Worm (Caenorhabditis elegans) whole organism, L4/young adult: ENCODE measurements around the gene nas-28.
A peak's percentile ranks its signal among the peaks of the same experiment; 100 is the strongest.

Source experiments
- W03F9.2 ChIP-seq: fragments of 150-350 bp; optimal IDR thresholded peaks from 2 replicates; lab custom pipeline; 2014; ENCODE audit warnings: missing biosample characterization, missing genetic modification characterization
- dao-5 ChIP-seq: sonication (generic microtip); optimal IDR thresholded peaks from 2 replicates; lab custom pipeline; 2016; ENCODE audit warnings: missing genotype, missing genetic modification characterization, moderate library complexity, missing compliant biosample characterization
- him-1 ChIP-seq: sonication (generic microtip); optimal IDR thresholded peaks from 2 replicates; lab custom pipeline; 2016; ENCODE audit warnings: missing genotype, missing genetic modification reagents, missing genetic modification characterization, missing compliant biosample characterization

DNA sequence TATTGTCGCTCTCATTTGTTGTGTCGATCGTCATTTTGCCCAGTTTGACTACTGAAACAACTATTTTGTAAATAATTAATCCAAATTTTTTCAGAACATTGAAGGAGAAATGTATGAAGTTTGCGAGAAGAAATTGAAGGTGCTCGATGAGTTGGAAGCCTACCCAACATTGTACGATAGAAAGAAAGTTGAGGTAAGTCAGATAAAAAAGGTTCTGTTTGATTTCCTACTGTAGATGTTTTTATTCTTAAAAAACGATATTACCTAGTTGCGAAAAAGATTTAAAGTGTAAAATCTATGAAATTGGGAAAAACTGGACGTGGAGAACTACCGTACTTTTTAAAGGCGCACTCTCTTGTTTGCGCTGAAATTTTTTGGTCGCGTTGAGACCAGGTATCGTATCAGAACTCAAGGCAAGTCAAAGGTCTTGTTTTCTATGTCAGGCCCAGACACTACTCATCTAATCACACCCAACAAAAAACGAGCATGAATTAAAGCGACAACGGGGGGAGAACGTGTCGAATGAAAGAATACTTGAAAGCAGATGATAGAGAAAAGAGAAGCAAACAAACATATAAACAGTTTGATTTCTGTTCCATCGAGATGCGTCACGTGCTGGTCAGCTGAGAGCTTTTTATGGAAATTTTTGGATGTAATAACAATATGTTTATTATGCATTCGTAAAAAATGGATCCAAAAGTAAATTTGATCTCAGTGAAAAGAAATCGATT lies 14.4 kb downstream of the nas-28 start, which contains the start of gene efk-1:
- no peak for TF ChIP-seq him-1 (tag; lab: Kevin White, UChicago)
- no peak for TF ChIP-seq dao-5 (tag; lab: Kevin White, UChicago)
- TF ChIP-seq W03F9.2 (tag; lab: Kevin White, UChicago), result peak; percentile 13
